Fruit fly (Drosophila melanogaster) whole organism, embryonic: ENCODE measurements around the gene CG11030.
A peak's percentile ranks its signal among the peaks of the same experiment; 100 is the strongest.

Experiments used
- Aef1 ChIP-seq: fragments of 200-800 bp; sonication (Bioruptor generic); IDR thresholded peaks from 3 replicates; pipeline ENCODE4 v1.3.6; 2022; ENCODE audit warnings: missing biosample characterization, missing genetic modification characterization
- CG10209 ChIP-seq: fragments of 200-800 bp; sonication (Bioruptor generic); optimal IDR thresholded peaks from 3 replicates; lab custom pipeline; 2017; ENCODE audit warnings: missing biosample characterization, mild to moderate bottlenecking, missing genetic modification characterization, missing genetic modification reagents
- CG1024 ChIP-seq: fragments of 200-800 bp; sonication (Bioruptor generic); IDR thresholded peaks from 2 replicates; pipeline ENCODE4 v1.3.6; 2022; ENCODE audit warnings: missing biosample characterization, missing genetic modification characterization
- CG10959 ChIP-seq: fragments of 200-800 bp; sonication (Bioruptor generic); IDR thresholded peaks from 2 replicates; pipeline ENCODE4 v1.3.6; 2022; ENCODE audit warnings: missing biosample characterization, missing genetic modification characterization
- CG11456 ChIP-seq: fragments of 200-800 bp; sonication (Bioruptor generic); IDR thresholded peaks from 3 replicates; pipeline ENCODE4 v1.3.6; 2022; ENCODE audit warnings: missing biosample characterization, missing genetic modification characterization
- CG11696 ChIP-seq: fragments of 200-800 bp; sonication (Bioruptor generic); IDR thresholded peaks from 2 replicates; pipeline ENCODE4 v1.3.6; 2022; ENCODE audit warnings: missing biosample characterization, missing genetic modification characterization
- CG12219 ChIP-seq: fragments of 200-800 bp; sonication (Bioruptor generic); optimal IDR thresholded peaks from 3 replicates; lab custom pipeline; 2018; ENCODE audit warnings: missing biosample characterization, mild to moderate bottlenecking, missing genetic modification characterization
- CG13775 ChIP-seq: fragments of 200-800 bp; sonication (Bioruptor generic); optimal IDR thresholded peaks from 3 replicates; lab custom pipeline; 2017; ENCODE audit warnings: missing biosample characterization, mild to moderate bottlenecking, missing genetic modification characterization
- CG13894 ChIP-seq: fragments of 200-800 bp; sonication (Bioruptor generic); optimal IDR thresholded peaks from 3 replicates; lab custom pipeline; 2018; ENCODE audit warnings: missing biosample characterization, mild to moderate bottlenecking, missing genetic modification characterization, moderate library complexity
- CG15514 ChIP-seq: fragments of 200-800 bp; sonication (Bioruptor generic); optimal IDR thresholded peaks from 3 replicates; lab custom pipeline; 2017; ENCODE audit warnings: missing biosample characterization, missing genetic modification characterization, mild to moderate bottlenecking, moderate library complexity, missing genetic modification reagents
- CG18262 ChIP-seq: fragments of 200-800 bp; optimal IDR thresholded peaks from 3 replicates; lab custom pipeline; 2019; ENCODE audit warnings: missing biosample characterization, mild to moderate bottlenecking, missing genetic modification characterization, moderate library complexity
- CG2678 ChIP-seq: fragments of 200-800 bp; sonication (Bioruptor generic); optimal IDR thresholded peaks from 3 replicates; lab custom pipeline; 2019; ENCODE audit warnings: missing biosample characterization, mild to moderate bottlenecking, missing genetic modification characterization, moderate library complexity
- CG2889 ChIP-seq: fragments of 200-800 bp; sonication (Bioruptor generic); IDR thresholded peaks from 3 replicates; pipeline ENCODE4 v1.3.6; 2022; ENCODE audit warnings: missing biosample characterization, missing genetic modification characterization
- CG30431 ChIP-seq: fragments of 200-800 bp; sonication (Bioruptor generic); optimal IDR thresholded peaks from 2 replicates; lab custom pipeline; 2017; ENCODE audit warnings: missing biosample characterization, missing genetic modification characterization
- CG32767 ChIP-seq: fragments of 200-800 bp; sonication (Bioruptor generic); IDR thresholded peaks from 2 replicates; pipeline ENCODE4 v1.3.6; 2022; ENCODE audit warnings: missing biosample characterization, missing genetic modification characterization
- CG3847 ChIP-seq: fragments of 200-800 bp; sonication (Bioruptor generic); IDR thresholded peaks from 2 replicates; pipeline ENCODE4 v1.3.6; 2022; ENCODE audit warnings: missing biosample characterization, missing genetic modification characterization
- CG6272 ChIP-seq: fragments of 200-800 bp; sonication (Bioruptor generic); IDR thresholded peaks from 2 replicates; pipeline ENCODE4 v1.3.6; 2022; ENCODE audit warnings: missing biosample characterization, missing genetic modification characterization
- CG6854 ChIP-seq: fragments of 200-800 bp; sonication (Bioruptor generic); optimal IDR thresholded peaks from 3 replicates; lab custom pipeline; 2017; ENCODE audit warnings: missing biosample characterization, mild to moderate bottlenecking, missing genetic modification characterization
- CG7839 ChIP-seq: fragments of 200-800 bp; sonication (Bioruptor generic); optimal IDR thresholded peaks from 3 replicates; lab custom pipeline; 2018; ENCODE audit warnings: missing biosample characterization, mild to moderate bottlenecking, missing genetic modification characterization, moderate library complexity
- CG7928 ChIP-seq: fragments of 200-800 bp; sonication (Bioruptor generic); optimal IDR thresholded peaks from 2 replicates; lab custom pipeline; 2017; ENCODE audit warnings: missing biosample characterization, mild to moderate bottlenecking, missing genetic modification characterization
- CG7963 ChIP-seq: fragments of 200-800 bp; sonication (Bioruptor generic); IDR thresholded peaks from 3 replicates; pipeline ENCODE4 v1.3.6; 2022; ENCODE audit warnings: missing biosample characterization, missing genetic modification characterization; ENCODE audit not compliant: partially characterized antibody
- CG8388 ChIP-seq: fragments of 200-800 bp; sonication (Bioruptor generic); optimal IDR thresholded peaks from 2 replicates; lab custom pipeline; 2019; ENCODE audit warnings: missing biosample characterization, mild to moderate bottlenecking, missing genetic modification characterization, moderate library complexity
- CG8944 ChIP-seq: fragments of 200-800 bp; sonication (Bioruptor generic); optimal IDR thresholded peaks from 3 replicates; lab custom pipeline; 2016; ENCODE audit warnings: missing biosample characterization, missing genetic modification characterization
- CG9609 ChIP-seq: fragments of 200-800 bp; sonication (Bioruptor generic); optimal IDR thresholded peaks from 3 replicates; lab custom pipeline; 2016; ENCODE audit warnings: missing biosample characterization, missing genetic modification characterization
- D19A ChIP-seq: fragments of 200-800 bp; optimal IDR thresholded peaks from 3 replicates; lab custom pipeline; 2019; ENCODE audit warnings: missing biosample characterization, mild to moderate bottlenecking, missing genetic modification characterization, moderate library complexity
- Dek ChIP-seq: fragments of 200-800 bp; sonication (Bioruptor generic); optimal IDR thresholded peaks from 3 replicates; lab custom pipeline; 2019; ENCODE audit warnings: missing biosample characterization, mild to moderate bottlenecking, missing genetic modification characterization, moderate library complexity
- Dip2 ChIP-seq: fragments of 200-800 bp; sonication (Bioruptor generic); IDR thresholded peaks from 2 replicates; pipeline ENCODE4 v1.3.6; 2022; ENCODE audit warnings: missing biosample characterization, missing genetic modification characterization
- Fer1 ChIP-seq: fragments of 200-800 bp; sonication (Bioruptor generic); optimal IDR thresholded peaks from 2 replicates; lab custom pipeline; 2017; ENCODE audit warnings: missing biosample characterization, mild to moderate bottlenecking, missing genetic modification characterization
- Hsf ChIP-seq: fragments of 200-800 bp; sonication (Bioruptor generic); optimal IDR thresholded peaks from 3 replicates; lab custom pipeline; 2016; ENCODE audit warnings: missing biosample characterization, missing genetic modification characterization
- Kr ChIP-seq: fragments of 200-800 bp; sonication (Bioruptor generic); optimal IDR thresholded peaks from 2 replicates; lab custom pipeline; 2017; ENCODE audit warnings: missing biosample characterization, mild to moderate bottlenecking, missing genetic modification characterization
- Med ChIP-seq: fragments of 200-800 bp; sonication (Bioruptor generic); peaks from one replicate; lab custom pipeline; 2016; ENCODE audit warnings: missing biosample characterization, missing genetic modification characterization, mild to moderate bottlenecking, inconsistent platforms, moderate library complexity
- Nf-YA ChIP-seq: fragments of 200-800 bp; sonication (Bioruptor generic); IDR thresholded peaks from 2 replicates; pipeline ENCODE4 v1.3.6; 2022; ENCODE audit warnings: missing biosample characterization, missing genetic modification characterization
- PHDP ChIP-seq: fragments of 200-800 bp; sonication (Bioruptor generic); optimal IDR thresholded peaks from 3 replicates; lab custom pipeline; 2018; ENCODE audit warnings: missing biosample characterization, mild to moderate bottlenecking, missing genetic modification characterization, moderate library complexity
- Pdp1 ChIP-seq, 2 experiments: fragments of 200-800 bp; sonication (Bioruptor generic); optimal IDR thresholded peaks; 3 replicates each; lab custom pipeline; 2016; ENCODE audit warnings: missing biosample characterization in 2 of 2, missing genetic modification characterization in 2 of 2, mild to moderate bottlenecking in 1 of 2, moderate library complexity in 1 of 2
- Ptx1 ChIP-seq: fragments of 200-800 bp; sonication (Bioruptor generic); IDR thresholded peaks from 2 replicates; pipeline ENCODE4 v1.3.6; 2022; ENCODE audit warnings: missing biosample characterization, missing genetic modification characterization
- Xbp1 ChIP-seq: fragments of 200-800 bp; sonication (Bioruptor generic); optimal IDR thresholded peaks from 3 replicates; lab custom pipeline; 2016; ENCODE audit warnings: missing biosample characterization, mild to moderate bottlenecking, missing genetic modification characterization
- Xrp1 ChIP-seq: fragments of 200-800 bp; sonication (Bioruptor generic); IDR thresholded peaks from 2 replicates; pipeline ENCODE4 v1.3.6; 2022; ENCODE audit warnings: missing biosample characterization, missing genetic modification characterization
- ab ChIP-seq: fragments of 200-800 bp; sonication (Bioruptor generic); optimal IDR thresholded peaks from 2 replicates; lab custom pipeline; 2016; ENCODE audit warnings: missing biosample characterization, missing genetic modification characterization
- amos ChIP-seq: fragments of 200-800 bp; sonication (Bioruptor generic); IDR thresholded peaks from 2 replicates; pipeline ENCODE4 v1.3.6; 2022; ENCODE audit warnings: missing biosample characterization, missing genetic modification characterization; ENCODE audit not compliant: partially characterized antibody
- aop ChIP-seq: fragments of 200-800 bp; sonication (Bioruptor generic); IDR thresholded peaks from 2 replicates; pipeline ENCODE4 v1.3.6; 2022; ENCODE audit warnings: missing biosample characterization, missing genetic modification characterization
- br ChIP-seq: fragments of >200 bp; optimal IDR thresholded peaks from 2 replicates; lab custom pipeline; 2017
- cato ChIP-seq: fragments of 200-800 bp; sonication (Bioruptor generic); optimal IDR thresholded peaks from 2 replicates; lab custom pipeline; 2016; ENCODE audit warnings: missing biosample characterization, missing genetic modification characterization, borderline replicate concordance
- crol ChIP-seq: fragments of 200-800 bp; sonication (Bioruptor generic); IDR thresholded peaks from 2 replicates; pipeline ENCODE4 v1.3.6; 2022; ENCODE audit warnings: missing biosample characterization, missing genetic modification characterization
- danr ChIP-seq: fragments of 200-800 bp; sonication (Bioruptor generic); IDR thresholded peaks from 2 replicates; pipeline ENCODE4 v1.3.6; 2022; ENCODE audit warnings: missing biosample characterization, missing genetic modification characterization
- dimm ChIP-seq: fragments of 200-800 bp; sonication (Bioruptor generic); IDR thresholded peaks from 2 replicates; pipeline ENCODE4 v1.3.6; 2022; ENCODE audit warnings: missing biosample characterization, missing genetic modification characterization
- fru ChIP-seq: fragments of >200 bp; optimal IDR thresholded peaks from 2 replicates; lab custom pipeline; 2017
- gem ChIP-seq: fragments of 200-800 bp; sonication (Bioruptor generic); optimal IDR thresholded peaks from 2 replicates; lab custom pipeline; 2019; ENCODE audit warnings: missing biosample characterization, mild to moderate bottlenecking, missing genetic modification characterization, moderate library complexity
- pan ChIP-seq, 4 experiments: fragments of >200 bp in 3 of 4; fragments of 200-800 bp in 1 of 4; sonication (Bioruptor generic) in 1 of 4; optimal IDR thresholded peaks in 3 of 4; IDR thresholded peaks in 1 of 4; 2 replicates each; pipeline versions ENCODE4 v1.3.6 to Lab custom; 2017 to 2022; ENCODE audit warnings: missing biosample characterization in 2 of 4, missing genetic modification characterization in 2 of 4, mixed read lengths in 1 of 4
- slbo ChIP-seq: fragments of 200-800 bp; sonication (Bioruptor generic); IDR thresholded peaks from 2 replicates; pipeline ENCODE4 v1.3.6; 2022; ENCODE audit warnings: missing biosample characterization, missing genetic modification characterization
- sug ChIP-seq: fragments of 200-800 bp; optimal IDR thresholded peaks from 2 replicates; lab custom pipeline; 2019; ENCODE audit warnings: missing biosample characterization, mild to moderate bottlenecking, missing genetic modification characterization, moderate library complexity
- yki ChIP-seq: fragments of >200 bp; optimal IDR thresholded peaks from 3 replicates; lab custom pipeline; 2018

Gene CG11030

dm6 chr2L:5790799-5791526 is 66.5 kb downstream of the CG11030 start:
- TF ChIP-seq gem (tag; lab: Kevin White, UChicago) (peak; percentile 8), Aef1 (GFP tag; lab: Robert Waterston, UW) (no peak), sug (tag; lab: Kevin White, UChicago) (peak; percentile 27), Ptx1 (GFP tag; lab: Robert Waterston, UW) (no peak), CG7963 (no peak), br (lab: Kevin White, UChicago) (no peak), fru (lab: Kevin White, UChicago) (no peak), amos (GFP tag; lab: Robert Waterston, UW) (no peak), CG11696 (GFP tag; lab: Robert Waterston, UW) (no peak), yki (no peak), Hsf (GFP tag; lab: Kevin White, UChicago) (no peak), CG13775 (GFP tag; lab: Kevin White, UChicago) (no peak), Nf-YA (GFP tag; lab: Robert Waterston, UW) (no peak), CG30431 (GFP tag; lab: Kevin White, UChicago) (no peak), ab (GFP tag; lab: Kevin White, UChicago) (no peak), slbo (GFP tag; lab: Robert Waterston, UW) (no peak), Pdp1 (GFP tag; optimal IDR thresholded peaks at IDR 0.05; lab: Kevin White, UChicago) (no peak), Xrp1 (0 out of 2 replicates have a peak, but pooled peaks have one; percentile 6), Dip2 (GFP tag; lab: Robert Waterston, UW) (no peak), CG10209 (GFP tag; lab: Kevin White, UChicago) (no peak), CG1024 (no peak), pan (optimal IDR thresholded peaks at IDR 0.05; lab: Kevin White, UChicago) (no peak), pan (GFP tag; optimal IDR thresholded peaks at IDR 0.05 in 1 of 2, IDR thresholded peaks at IDR 0.05 in 1 of 2) (no peak), PHDP (no peak), danr (GFP tag; lab: Robert Waterston, UW) (no peak), aop (no peak), dimm (no peak), CG13894 (no peak), D19A (peak; percentile 60), CG2678 (tag; lab: Kevin White, UChicago) (peak; percentile 10), CG15514 (GFP tag; lab: Kevin White, UChicago) (no peak), CG32767 (GFP tag; lab: Robert Waterston, UW) (no peak), Xbp1 (GFP tag; lab: Kevin White, UChicago) (no peak), CG6854 (no peak), CG7839 (tag; lab: Kevin White, UChicago) (no peak), CG3847 (GFP tag; lab: Robert Waterston, UW) (no peak), CG7928 (no peak), CG18262 (tag; lab: Kevin White, UChicago) (no peak), cato (no peak), CG8388 (no peak), Kr (GFP tag; lab: Kevin White, UChicago) (no peak), CG8944 (GFP tag; lab: Kevin White, UChicago) (no peak), CG12219 (no peak), CG2889 (GFP tag; lab: Robert Waterston, UW) (no peak), CG10959 (no peak), Med (GFP tag; lab: Kevin White, UChicago) (no peak), Fer1 (no peak), crol (GFP tag; lab: Robert Waterston, UW) (no peak), CG9609 (GFP tag; lab: Kevin White, UChicago) (no peak), CG6272 (GFP tag; lab: Robert Waterston, UW) (no peak), CG11456 (no peak), Dek (no peak)
